Fruit fly (Drosophila melanogaster): ENCODE measurements around the gene CG3437.

CG3437 gene

dm6 chr3L:9410754-9411423 is 46.6 kb downstream of the CG3437 start, which contains the start of the genes CG4022 and Cpsf5 (continued):
- TF ChIP-seq chm (GFP tag; IDR thresholded peaks at IDR 0.05), result peak; percentile 50; the same call in 1 of the 2 replicates
- TF ChIP-seq Spps (tag; optimal IDR thresholded peaks at IDR 0.05), result peak; percentile 67
- peak; percentile 89 for TF ChIP-seq CG2120 (GFP tag; optimal IDR thresholded peaks at IDR 0.05)
- no peak for TF ChIP-seq prd (optimal IDR thresholded peaks at IDR 0.05)
- TF ChIP-seq prd (GFP tag; IDR thresholded peaks at IDR 0.05), result peak; percentile 84
- peak; percentile 89 for TF ChIP-seq B-H2 (GFP tag; optimal IDR thresholded peaks at IDR 0.05)
- TF ChIP-seq CG17328 (GFP tag; IDR thresholded peaks at IDR 0.05), result peak; percentile 87
- TF ChIP-seq lola (GFP tag; optimal IDR thresholded peaks at IDR 0.05), result peak in 1 of 3 experiments; percentile 84
- TF ChIP-seq Hr78 (GFP tag; optimal IDR thresholded peaks at IDR 0.05), result no peak
- TF ChIP-seq CG5245 (GFP tag; optimal IDR thresholded peaks at IDR 0.05), result peak; percentile 65
- TF ChIP-seq CG17912 (GFP tag; optimal IDR thresholded peaks at IDR 0.05), result peak; percentile 56
- TF ChIP-seq slp2 (GFP tag; optimal IDR thresholded peaks at IDR 0.05), result peak; percentile 46
- TF ChIP-seq BEAF-32 (GFP tag; optimal IDR thresholded peaks at IDR 0.05), result peak; percentile 52
- no peak for TF ChIP-seq CG10274 (GFP tag; optimal IDR thresholded peaks at IDR 0.05)
- no peak for TF ChIP-seq Vsx1 (GFP tag; optimal IDR thresholded peaks at IDR 0.05)
- peak; percentile 27 for TF ChIP-seq emc (GFP tag; optimal IDR thresholded peaks at IDR 0.05)
- TF ChIP-seq CG12219 (GFP tag; optimal IDR thresholded peaks at IDR 0.05), result peak; percentile 69
- TF ChIP-seq sob (GFP tag; IDR thresholded peaks at IDR 0.05), result peak; percentile 87
- TF ChIP-seq usp (GFP tag; optimal IDR thresholded peaks at IDR 0.05), result no peak
- no peak for TF ChIP-seq CG2129 (GFP tag; IDR thresholded peaks at IDR 0.05; ENCODE audit: partially characterized antibody)
- TF ChIP-seq CG11560 (tag; IDR thresholded peaks at IDR 0.05), result 0 out of 3 replicates have a peak, but pooled peaks have one; percentile 20
- peak; percentile 58 for TF ChIP-seq CG18011 (GFP tag; optimal IDR thresholded peaks at IDR 0.05)
- no peak for TF ChIP-seq hbn (GFP tag; IDR thresholded peaks at IDR 0.05; ENCODE audit: partially characterized antibody)
- peak; percentile 61 for TF ChIP-seq pum (GFP tag; optimal IDR thresholded peaks at IDR 0.05)
- peak; percentile 61 for TF ChIP-seq Camta (GFP tag; optimal IDR thresholded peaks at IDR 0.05)
- TF ChIP-seq al (GFP tag; IDR thresholded peaks at IDR 0.05), result peak; percentile 79
- no peak for TF ChIP-seq CG5180 (GFP tag; optimal IDR thresholded peaks at IDR 0.05)
- TF ChIP-seq Awh (GFP tag; IDR thresholded peaks at IDR 0.05), result peak; percentile 62; the same call in 1 of the 2 replicates
- TF ChIP-seq grau (tag; optimal IDR thresholded peaks at IDR 0.05), result peak; percentile 86
- no peak for TF ChIP-seq Doc2 (GFP tag; IDR thresholded peaks at IDR 0.05)
- TF ChIP-seq odd (GFP tag; optimal IDR thresholded peaks at IDR 0.05), result peak; percentile 57
- TF ChIP-seq peb (GFP tag; IDR thresholded peaks at IDR 0.05), result peak; percentile 73
- TF ChIP-seq HmgZ (tag; optimal IDR thresholded peaks at IDR 0.05), result peak; percentile 91
- no peak; the same call in 1 of the 2 replicates for TF ChIP-seq dimm (GFP tag; IDR thresholded peaks at IDR 0.05)
- TF ChIP-seq Nf-YB (GFP tag; optimal IDR thresholded peaks at IDR 0.05), result peak; percentile 70
- no peak for TF ChIP-seq Dfd (GFP tag; optimal IDR thresholded peaks at IDR 0.05)
- TF ChIP-seq CG7987 (GFP tag; optimal IDR thresholded peaks at IDR 0.05), result no peak
- peak; percentile 80 for TF ChIP-seq CG8290 (GFP tag; optimal IDR thresholded peaks at IDR 0.05)
- TF ChIP-seq CG8290 (tag; optimal IDR thresholded peaks at IDR 0.05), result peak; percentile 31 to 35
- TF ChIP-seq NFAT (GFP tag; IDR thresholded peaks at IDR 0.05), result peak; percentile 72
- peak; percentile 74 for TF ChIP-seq cas (GFP tag; IDR thresholded peaks at IDR 0.05)
- TF ChIP-seq CG12769 (tag; optimal IDR thresholded peaks at IDR 0.05), result peak; percentile 71
- TF ChIP-seq CG6791 (GFP tag; IDR thresholded peaks at IDR 0.05; ENCODE audit: partially characterized antibody), result no peak
- TF ChIP-seq CG12659 (GFP tag; optimal IDR thresholded peaks at IDR 0.05), result peak; percentile 91
- TF ChIP-seq trh (GFP tag; optimal IDR thresholded peaks at IDR 0.05), result peak; percentile 65
- no peak for TF ChIP-seq CG8359 (GFP tag; optimal IDR thresholded peaks at IDR 0.05; ENCODE audit: borderline replicate concordance)
- peak; percentile 30 for TF ChIP-seq dm (GFP tag; optimal IDR thresholded peaks at IDR 0.05)
- TF ChIP-seq Nf-YC (tag; optimal IDR thresholded peaks at IDR 0.05), result peak; percentile 79
- no peak for TF ChIP-seq cg (GFP tag; optimal IDR thresholded peaks at IDR 0.05)
